Worm (Caenorhabditis elegans) whole organism, L4/young adult: Measurements from ENCODE around the gene igdb-1.
"Not testable (repeated sequence)": the region's sequence is repeated elsewhere in the genome, so short reads cannot be mapped to it uniquely, and the experiment has no call there.

Experiments
- W03F9.2 ChIP-seq: fragments of 150-350 bp; optimal IDR thresholded peaks from 2 replicates; lab custom pipeline; 2014; ENCODE audit warnings: missing biosample characterization, missing genetic modification characterization
- dao-5 ChIP-seq: sonication (generic microtip); optimal IDR thresholded peaks from 2 replicates; lab custom pipeline; 2016; ENCODE audit warnings: missing genotype, missing genetic modification characterization, moderate library complexity, missing compliant biosample characterization
- him-1 ChIP-seq: sonication (generic microtip); optimal IDR thresholded peaks from 2 replicates; lab custom pipeline; 2016; ENCODE audit warnings: missing genotype, missing genetic modification reagents, missing genetic modification characterization, missing compliant biosample characterization

The igdb-1 gene

ce11 chrIV:12478711-12479110 lies at the start of gene igdb-1:
TSS of gene igdb-1 (plus strand) at chrIV:12479011.
- TF ChIP-seq W03F9.2; dao-5; him-1 (tag; lab: Kevin White, UChicago): not testable (repeated sequence)

ce11 chrIV:12429504-12429903 lies 49.3 kb upstream of the igdb-1 start:
- TF ChIP-seq W03F9.2 (no peak), him-1 (tag; lab: Kevin White, UChicago) (no peak), dao-5 (no peak)

DNA sequence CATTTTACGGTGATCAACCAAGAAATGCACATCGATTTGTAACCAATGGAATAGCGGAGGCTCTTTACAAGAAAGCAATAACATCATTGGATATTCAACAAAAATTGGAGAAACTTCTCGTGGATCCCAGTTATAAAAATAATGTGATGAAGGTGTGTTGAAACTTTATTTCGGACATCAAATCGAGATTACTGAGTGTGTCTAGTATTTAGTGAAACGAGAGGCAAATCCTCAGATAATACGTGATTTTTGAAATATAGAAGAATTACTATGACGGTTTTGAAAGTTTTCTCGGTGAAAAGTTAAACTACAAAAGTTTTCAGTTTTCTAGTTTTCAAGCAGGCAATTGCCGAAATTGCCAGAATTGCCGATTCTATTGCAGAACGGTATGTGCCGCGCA lies 47.1 kb upstream of the igdb-1 start:
- no peak for TF ChIP-seq him-1 (tag; lab: Kevin White, UChicago)
- TF ChIP-seq dao-5: no peak
- no peak for TF ChIP-seq W03F9.2

DNA sequence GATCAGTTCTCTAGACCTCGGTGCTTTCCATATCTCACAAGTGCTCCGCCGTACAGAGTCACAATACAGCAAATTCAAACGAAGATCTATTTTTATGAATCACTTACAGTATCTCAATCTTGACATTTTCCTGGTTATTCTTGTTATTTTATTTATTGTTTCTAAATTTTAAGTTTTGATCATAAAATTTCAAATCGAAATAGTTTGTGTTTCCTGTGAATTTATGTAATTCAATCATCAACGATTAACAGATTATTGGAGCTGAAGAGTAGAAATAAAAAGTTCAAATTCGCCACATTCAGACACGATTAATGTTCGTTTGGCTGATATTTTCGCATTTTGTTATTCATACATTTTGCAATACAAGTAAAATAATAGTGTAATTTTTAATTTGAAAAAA lies 46.5 kb upstream of the igdb-1 start, which contains the start of gene clec-184:
Gene clec-184 (plus strand): TSS at position 301 of the 400 bp plus-strand sequence.
- TF ChIP-seq dao-5 (no peak), him-1 (tag; lab: Kevin White, UChicago) (no peak), W03F9.2 (no peak)

DNA sequence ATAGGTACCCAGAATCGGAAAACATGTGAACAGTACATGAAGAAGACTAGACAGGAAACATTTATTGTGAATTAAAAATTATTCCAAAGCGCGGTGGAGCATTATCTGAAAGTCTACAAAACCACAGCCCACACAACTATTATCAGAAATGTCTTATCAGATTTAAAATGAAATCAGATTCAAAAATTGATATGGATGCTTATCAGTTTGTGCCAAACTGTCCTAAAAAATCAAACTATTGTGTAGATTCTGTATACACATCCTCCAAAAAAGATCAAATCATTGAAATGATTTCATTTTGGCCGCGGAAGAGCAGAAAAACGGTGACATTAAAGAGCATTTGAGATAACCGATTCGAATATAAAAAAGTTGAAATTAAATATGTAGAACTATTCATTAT lies 43.4 kb upstream of the igdb-1 start, which contains the start of gene irg-4:
Gene irg-4 (plus strand): TSS at position 392 of the 400 bp plus-strand sequence.
- TF ChIP-seq W03F9.2: no peak
- no peak for TF ChIP-seq dao-5
- no peak for TF ChIP-seq him-1 (tag; lab: Kevin White, UChicago)

DNA sequence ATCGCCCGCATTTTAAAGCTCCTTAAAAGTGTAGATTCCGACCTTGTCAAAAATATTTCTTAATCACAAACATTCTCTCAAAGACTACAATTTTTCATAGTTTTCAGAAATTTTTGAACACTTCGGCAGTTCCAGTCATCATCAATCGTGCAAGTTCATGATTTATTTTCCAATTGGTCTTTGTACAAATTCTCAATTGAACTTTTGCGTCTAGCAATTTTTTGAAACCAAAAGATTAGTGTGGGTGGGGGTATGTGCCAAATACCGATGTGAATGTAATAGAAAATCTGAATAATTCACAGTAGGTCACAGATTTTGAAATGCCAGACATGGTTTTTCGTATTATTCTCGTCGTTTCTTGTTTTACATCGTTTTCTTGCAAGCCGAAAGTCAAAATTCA lies 40.5 kb upstream of the igdb-1 start, which contains the start of gene clec-185:
Gene clec-185 (plus strand): TSS at position 301 of the 400 bp plus-strand sequence.
- no peak for TF ChIP-seq dao-5
- no peak for TF ChIP-seq W03F9.2
- no peak for TF ChIP-seq him-1 (tag; lab: Kevin White, UChicago)

ce11 chrIV:12441715-12442114 lies 37.1 kb upstream of the igdb-1 start, which contains the start of gene C25G4.17:
TSS of gene C25G4.17 (plus strand) at chrIV:12442015.
- TF ChIP-seq dao-5: no peak
- TF ChIP-seq him-1 (tag; lab: Kevin White, UChicago): no peak
- no peak for TF ChIP-seq W03F9.2

ce11 chrIV:12443936-12444335 lies 34.9 kb upstream of the igdb-1 start, which contains the start of gene C25G4.2:
TSS of gene C25G4.2 (minus strand) at chrIV:12444035.
- TF ChIP-seq W03F9.2 (no peak), him-1 (tag; lab: Kevin White, UChicago) (no peak), dao-5 (no peak)

- no peak for TF ChIP-seq him-1 (tag; lab: Kevin White, UChicago)
- no peak for TF ChIP-seq dao-5
- no peak for TF ChIP-seq W03F9.2
Observed at ce11 chrIV:12445463-12445934, 33.3 kb upstream of the igdb-1 start, which contains the start of gene C25G4.3. TSS of gene C25G4.3 (minus strand) at chrIV:12445884.

- TF ChIP-seq him-1 (tag; lab: Kevin White, UChicago) (no peak), W03F9.2 (peak; percentile 7), dao-5 (no peak)
Observed at ce11 chrIV:12451225-12451831, 27.5 kb upstream of the igdb-1 start, which contains the start of gene dpy-26. TSS of gene dpy-26 (minus strand) at chrIV:12451335.

DNA sequence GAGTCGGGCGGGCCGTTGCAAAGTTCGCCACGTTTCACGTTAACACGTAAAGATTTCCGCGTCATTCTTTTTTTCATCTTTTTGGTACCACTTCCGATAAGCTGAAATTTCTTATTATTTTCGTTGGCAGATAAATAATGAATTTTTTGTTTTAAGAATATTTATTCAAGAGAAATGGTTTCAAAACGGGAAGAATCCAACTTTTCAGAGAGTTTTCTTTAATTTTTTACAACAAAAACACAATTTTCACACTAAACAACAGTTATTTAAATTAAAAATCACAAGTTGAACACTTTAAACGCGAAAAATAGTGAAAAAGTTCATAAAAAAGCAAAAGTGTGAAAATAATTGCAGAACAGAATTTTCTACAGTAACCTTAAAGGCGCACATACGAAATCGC lies 24.7 kb upstream of the igdb-1 start, which contains the start of gene spe-44:
Gene spe-44 (minus strand): TSS at position 101 of the 400 bp plus-strand sequence.
- no peak for TF ChIP-seq him-1 (tag; lab: Kevin White, UChicago)

DNA sequence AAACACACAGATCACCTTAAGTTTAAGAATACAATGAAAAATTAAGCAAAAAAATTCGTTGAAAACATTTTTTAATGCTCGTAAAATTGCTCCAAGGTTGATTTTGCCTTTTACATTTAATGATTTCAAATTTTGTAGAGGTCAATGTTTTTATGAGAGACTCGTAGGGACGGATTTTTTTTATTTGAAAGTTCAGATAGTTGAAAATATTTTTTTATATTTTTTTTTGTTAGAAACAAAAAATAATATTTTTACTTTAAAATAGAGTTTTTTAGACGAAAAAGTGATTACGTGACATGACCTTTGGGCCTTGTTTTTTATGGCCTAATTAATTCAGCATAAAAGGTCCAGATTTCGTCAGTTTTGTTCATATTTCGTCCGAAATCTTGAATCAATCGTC lies 24.1 kb upstream of the igdb-1 start, which contains the start of gene smz-1:
Gene smz-1 (plus strand): TSS at position 301 of the 400 bp plus-strand sequence.
- TF ChIP-seq him-1 (tag; lab: Kevin White, UChicago): no peak
- no peak for TF ChIP-seq dao-5
- no peak for TF ChIP-seq W03F9.2

- TF ChIP-seq W03F9.2: no peak
- no peak for TF ChIP-seq him-1 (tag; lab: Kevin White, UChicago)
- TF ChIP-seq dao-5: no peak
Observed at ce11 chrIV:12456613-12457012, 22.2 kb upstream of the igdb-1 start, which contains the start of gene C25G4.7. TSS of gene C25G4.7 (plus strand) at chrIV:12456913.

- TF ChIP-seq dao-5 (no peak), W03F9.2 (no peak), him-1 (tag; lab: Kevin White, UChicago) (no peak)
Observed at ce11 chrIV:12463370-12463769, 15.4 kb upstream of the igdb-1 start, which contains the start of gene C25G4.8. TSS of gene C25G4.8 (minus strand) at chrIV:12463470.

DNA sequence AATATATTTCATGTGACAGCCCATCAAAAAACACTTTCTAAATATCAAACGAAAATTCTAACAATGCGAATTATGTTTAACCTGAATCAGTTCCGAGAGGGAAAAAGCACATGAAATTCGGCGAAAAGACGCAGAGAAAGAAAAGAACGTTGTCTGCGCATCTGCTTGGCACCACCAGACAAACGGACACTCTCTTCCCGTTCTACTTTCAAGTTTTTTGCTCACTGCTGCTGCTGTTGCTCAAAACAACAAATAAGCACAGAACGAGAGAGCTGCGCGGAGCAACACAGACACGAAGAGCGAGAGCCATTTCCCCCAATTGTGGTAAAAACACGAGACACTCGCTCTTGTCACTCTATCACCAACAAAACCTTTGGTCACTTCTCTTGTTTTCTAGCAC lies 14.0 kb upstream of the igdb-1 start:
- TF ChIP-seq him-1 (tag; lab: Kevin White, UChicago): no peak
- no peak for TF ChIP-seq dao-5
- no peak for TF ChIP-seq W03F9.2
